Fruit fly (Drosophila melanogaster) whole organism, embryonic: ENCODE measurements around the gene CG14715.

ENCODE experiments used
- Abd-B ChIP-seq: fragments of 200-800 bp; sonication (Bioruptor generic); optimal IDR thresholded peaks from 2 replicates; lab custom pipeline; 2018; ENCODE audit warnings: missing biosample characterization, mild to moderate bottlenecking, missing genetic modification characterization, moderate library complexity
- Bteb2 ChIP-seq: fragments of 200-800 bp; sonication (Bioruptor generic); optimal IDR thresholded peaks from 2 replicates; lab custom pipeline; 2016; ENCODE audit warnings: missing biosample characterization, missing genetic modification characterization
- CG10321 ChIP-seq: fragments of 200-800 bp; sonication (Bioruptor generic); IDR thresholded peaks from 2 replicates; pipeline ENCODE4 v1.3.6; 2022; ENCODE audit warnings: missing biosample characterization, missing genetic modification characterization
- CG10959 ChIP-seq: fragments of 200-800 bp; sonication (Bioruptor generic); IDR thresholded peaks from 2 replicates; pipeline ENCODE4 v1.3.6; 2022; ENCODE audit warnings: missing biosample characterization, missing genetic modification characterization
- CG11085 ChIP-seq: fragments of 200-800 bp; sonication (Bioruptor generic); IDR thresholded peaks from 2 replicates; pipeline ENCODE4 v1.3.6; 2022; ENCODE audit warnings: missing biosample characterization, missing genetic modification characterization
- CG11093 ChIP-seq: fragments of 200-800 bp; sonication (Bioruptor generic); IDR thresholded peaks from 3 replicates; pipeline ENCODE4 v1.3.6; 2022; ENCODE audit warnings: missing biosample characterization, missing genetic modification characterization
- CG11560 ChIP-seq: fragments of 200-800 bp; sonication (Bioruptor generic); IDR thresholded peaks from 3 replicates; pipeline ENCODE4 v1.3.6; 2022; ENCODE audit warnings: missing biosample characterization, missing genetic modification characterization
- CG14860 ChIP-seq: fragments of 200-800 bp; sonication (Bioruptor generic); IDR thresholded peaks from 3 replicates; pipeline ENCODE4 v1.3.6; 2022; ENCODE audit warnings: missing biosample characterization, missing genetic modification characterization; ENCODE audit not compliant: partially characterized antibody
- CG15073 ChIP-seq: fragments of 200-800 bp; sonication (Bioruptor generic); optimal IDR thresholded peaks from 2 replicates; lab custom pipeline; 2016; ENCODE audit warnings: missing biosample characterization, missing genetic modification characterization
- CG1792 ChIP-seq: fragments of 200-800 bp; sonication (Bioruptor generic); optimal IDR thresholded peaks from 2 replicates; lab custom pipeline; 2016; ENCODE audit warnings: missing biosample characterization, missing genetic modification characterization
- CG2120 ChIP-seq: fragments of 200-800 bp; sonication (Bioruptor generic); optimal IDR thresholded peaks from 3 replicates; lab custom pipeline; 2016; ENCODE audit warnings: missing biosample characterization, missing genetic modification characterization
- CG2678 ChIP-seq: fragments of 200-800 bp; sonication (Bioruptor generic); optimal IDR thresholded peaks from 3 replicates; lab custom pipeline; 2019; ENCODE audit warnings: missing biosample characterization, mild to moderate bottlenecking, missing genetic modification characterization, moderate library complexity
- CG30403 ChIP-seq: fragments of 200-800 bp; sonication (Bioruptor generic); optimal IDR thresholded peaks from 3 replicates; lab custom pipeline; 2016; ENCODE audit warnings: missing biosample characterization, missing genetic modification characterization
- CG4707 ChIP-seq: fragments of 200-800 bp; sonication (Bioruptor generic); optimal IDR thresholded peaks from 2 replicates; lab custom pipeline; 2018; ENCODE audit warnings: missing biosample characterization, mild to moderate bottlenecking, missing genetic modification characterization, moderate library complexity
- CG6854 ChIP-seq: fragments of 200-800 bp; sonication (Bioruptor generic); optimal IDR thresholded peaks from 3 replicates; lab custom pipeline; 2017; ENCODE audit warnings: missing biosample characterization, mild to moderate bottlenecking, missing genetic modification characterization
- CG7372 ChIP-seq: fragments of 200-800 bp; sonication (Bioruptor generic); IDR thresholded peaks from 2 replicates; pipeline ENCODE4 v1.3.6; 2022; ENCODE audit warnings: missing biosample characterization, missing genetic modification characterization
- CG8089 ChIP-seq: fragments of 200-800 bp; sonication (Bioruptor generic); optimal IDR thresholded peaks from 3 replicates; lab custom pipeline; 2016; ENCODE audit warnings: missing biosample characterization, missing genetic modification characterization
- CG8359 ChIP-seq: fragments of 200-800 bp; sonication (Bioruptor generic); optimal IDR thresholded peaks from 2 replicates; lab custom pipeline; 2017; ENCODE audit warnings: missing biosample characterization, mild to moderate bottlenecking, missing genetic modification characterization, borderline replicate concordance
- CG8944 ChIP-seq: fragments of 200-800 bp; sonication (Bioruptor generic); optimal IDR thresholded peaks from 3 replicates; lab custom pipeline; 2016; ENCODE audit warnings: missing biosample characterization, missing genetic modification characterization
- CG9817 ChIP-seq: fragments of 200-800 bp; sonication (Bioruptor generic); optimal IDR thresholded peaks from 2 replicates; lab custom pipeline; 2018; ENCODE audit warnings: missing biosample characterization, mild to moderate bottlenecking, missing genetic modification characterization, moderate library complexity
- D ChIP-seq, 2 experiments: fragments of 200-800 bp in 1 of 2; fragments of >200 bp in 1 of 2; sonication (Bioruptor generic) in 1 of 2; optimal IDR thresholded peaks; 2 replicates in 1 of 2; 3 replicates in 1 of 2; lab custom pipeline; 2017; ENCODE audit warnings: mild to moderate bottlenecking in 1 of 2, missing biosample characterization in 1 of 2, missing genetic modification characterization in 1 of 2, missing genetic modification reagents in 1 of 2
- D19A ChIP-seq: fragments of 200-800 bp; optimal IDR thresholded peaks from 3 replicates; lab custom pipeline; 2019; ENCODE audit warnings: missing biosample characterization, mild to moderate bottlenecking, missing genetic modification characterization, moderate library complexity
- D19B ChIP-seq: fragments of 200-800 bp; sonication (Bioruptor generic); optimal IDR thresholded peaks from 2 replicates; lab custom pipeline; 2017; ENCODE audit warnings: missing biosample characterization, mild to moderate bottlenecking, missing genetic modification characterization
- Dfd ChIP-seq, 2 experiments: fragments of >200 bp; optimal IDR thresholded peaks; 2 replicates each; lab custom pipeline; 2017; ENCODE audit warnings: missing biosample characterization in 2 of 2, missing genetic modification characterization in 2 of 2
- Fer2 ChIP-seq: fragments of 200-800 bp; sonication (Bioruptor generic); optimal IDR thresholded peaks from 2 replicates; lab custom pipeline; 2018; ENCODE audit warnings: missing biosample characterization, mild to moderate bottlenecking, missing genetic modification characterization, moderate library complexity
- HLHmδ ChIP-seq: fragments of 200-800 bp; sonication (Bioruptor generic); optimal IDR thresholded peaks from 2 replicates; lab custom pipeline; 2018; ENCODE audit warnings: missing biosample characterization, mild to moderate bottlenecking, missing genetic modification characterization, moderate library complexity
- HmgD ChIP-seq: fragments of 200-800 bp; sonication (Bioruptor generic); optimal IDR thresholded peaks from 3 replicates; lab custom pipeline; 2016; ENCODE audit warnings: missing biosample characterization, missing genetic modification characterization
- Hr78 ChIP-seq, 2 experiments: fragments of 200-800 bp in 1 of 2; fragments of >200 bp in 1 of 2; sonication (Bioruptor generic) in 1 of 2; optimal IDR thresholded peaks; 2 replicates each; lab custom pipeline; 2017 to 2019; ENCODE audit warnings: missing biosample characterization in 2 of 2, missing genetic modification characterization in 2 of 2, mild to moderate bottlenecking in 1 of 2, moderate library complexity in 1 of 2
- Kr ChIP-seq: fragments of 200-800 bp; sonication (Bioruptor generic); optimal IDR thresholded peaks from 2 replicates; lab custom pipeline; 2017; ENCODE audit warnings: missing biosample characterization, mild to moderate bottlenecking, missing genetic modification characterization
- Sin3A ChIP-seq: fragments of >200 bp; optimal IDR thresholded peaks from 2 replicates; lab custom pipeline; 2018
- Sry-δ ChIP-seq: fragments of 200-800 bp; sonication (Bioruptor generic); optimal IDR thresholded peaks from 2 replicates; lab custom pipeline; 2016; ENCODE audit warnings: missing biosample characterization, missing genetic modification characterization
- YL-1 ChIP-seq: fragments of 200-800 bp; sonication (Bioruptor generic); optimal IDR thresholded peaks from 3 replicates; lab custom pipeline; 2017; ENCODE audit warnings: missing biosample characterization, mild to moderate bottlenecking, missing genetic modification characterization
- aop ChIP-seq: fragments of 200-800 bp; sonication (Bioruptor generic); IDR thresholded peaks from 2 replicates; pipeline ENCODE4 v1.3.6; 2022; ENCODE audit warnings: missing biosample characterization, missing genetic modification characterization
- ap ChIP-seq: fragments of 200-800 bp; sonication (Bioruptor generic); IDR thresholded peaks from 2 replicates; pipeline ENCODE4 v1.3.6; 2022; ENCODE audit warnings: missing biosample characterization, missing genetic modification characterization
- dm ChIP-seq: fragments of 200-800 bp; sonication (Bioruptor generic); optimal IDR thresholded peaks from 3 replicates; lab custom pipeline; 2016; ENCODE audit warnings: missing biosample characterization, missing genetic modification characterization
- dmrt11E ChIP-seq: fragments of 200-800 bp; sonication (Bioruptor generic); optimal IDR thresholded peaks from 3 replicates; lab custom pipeline; 2018; ENCODE audit warnings: missing biosample characterization, mild to moderate bottlenecking, missing genetic modification characterization, moderate library complexity
- fd102C ChIP-seq: fragments of 200-800 bp; sonication (Bioruptor generic); optimal IDR thresholded peaks from 2 replicates; lab custom pipeline; 2018; ENCODE audit warnings: missing biosample characterization, mild to moderate bottlenecking, missing genetic modification characterization, moderate library complexity
- grau ChIP-seq: fragments of 200-800 bp; optimal IDR thresholded peaks from 3 replicates; lab custom pipeline; 2019; ENCODE audit warnings: missing biosample characterization, mild to moderate bottlenecking, missing genetic modification characterization, moderate library complexity
- gsb-n ChIP-seq: fragments of 200-800 bp; sonication (Bioruptor generic); optimal IDR thresholded peaks from 3 replicates; lab custom pipeline; 2018; ENCODE audit warnings: missing biosample characterization, mild to moderate bottlenecking, missing genetic modification characterization
- ham ChIP-seq: fragments of 200-800 bp; sonication (Bioruptor generic); IDR thresholded peaks from 2 replicates; pipeline ENCODE4 v1.3.6; 2022; ENCODE audit warnings: missing biosample characterization, missing genetic modification characterization
- hbn ChIP-seq: fragments of 200-800 bp; sonication (Bioruptor generic); IDR thresholded peaks from 2 replicates; pipeline ENCODE4 v1.3.6; 2022; ENCODE audit warnings: missing biosample characterization, missing genetic modification characterization; ENCODE audit not compliant: partially characterized antibody
- her ChIP-seq: fragments of 200-800 bp; sonication (Bioruptor generic); optimal IDR thresholded peaks from 2 replicates; lab custom pipeline; 2016; ENCODE audit warnings: missing biosample characterization, missing genetic modification characterization
- luna ChIP-seq: fragments of 200-800 bp; sonication (Bioruptor generic); optimal IDR thresholded peaks from 2 replicates; lab custom pipeline; 2016; ENCODE audit warnings: missing biosample characterization, missing genetic modification characterization
- odd ChIP-seq: fragments of 200-800 bp; sonication (Bioruptor generic); optimal IDR thresholded peaks from 2 replicates; lab custom pipeline; 2017; ENCODE audit warnings: missing biosample characterization, mild to moderate bottlenecking, missing genetic modification characterization
- pan ChIP-seq, 4 experiments: fragments of >200 bp in 3 of 4; fragments of 200-800 bp in 1 of 4; sonication (Bioruptor generic) in 1 of 4; optimal IDR thresholded peaks in 3 of 4; IDR thresholded peaks in 1 of 4; 2 replicates each; pipeline versions ENCODE4 v1.3.6 to Lab custom; 2017 to 2022; ENCODE audit warnings: missing biosample characterization in 2 of 4, missing genetic modification characterization in 2 of 4, mixed read lengths in 1 of 4
- pb ChIP-seq: fragments of 200-800 bp; sonication (Bioruptor generic); optimal IDR thresholded peaks from 3 replicates; lab custom pipeline; 2016; ENCODE audit warnings: missing biosample characterization, missing genetic modification characterization
- ranshi ChIP-seq: fragments of 200-800 bp; sonication (Bioruptor generic); IDR thresholded peaks from 2 replicates; pipeline ENCODE4 v1.3.6; 2022; ENCODE audit warnings: missing biosample characterization, missing genetic modification characterization
- row ChIP-seq: fragments of 200-800 bp; sonication (Bioruptor generic); IDR thresholded peaks from 3 replicates; pipeline ENCODE4 v1.3.6; 2022; ENCODE audit warnings: missing biosample characterization, missing genetic modification characterization
- slbo ChIP-seq: fragments of 200-800 bp; sonication (Bioruptor generic); IDR thresholded peaks from 2 replicates; pipeline ENCODE4 v1.3.6; 2022; ENCODE audit warnings: missing biosample characterization, missing genetic modification characterization
- trh ChIP-seq: fragments of 200-800 bp; sonication (Bioruptor generic); optimal IDR thresholded peaks from 2 replicates; lab custom pipeline; 2016; ENCODE audit warnings: missing biosample characterization, missing genetic modification characterization
- yki ChIP-seq: fragments of >200 bp; optimal IDR thresholded peaks from 3 replicates; lab custom pipeline; 2018

Gene CG14715

DNA sequence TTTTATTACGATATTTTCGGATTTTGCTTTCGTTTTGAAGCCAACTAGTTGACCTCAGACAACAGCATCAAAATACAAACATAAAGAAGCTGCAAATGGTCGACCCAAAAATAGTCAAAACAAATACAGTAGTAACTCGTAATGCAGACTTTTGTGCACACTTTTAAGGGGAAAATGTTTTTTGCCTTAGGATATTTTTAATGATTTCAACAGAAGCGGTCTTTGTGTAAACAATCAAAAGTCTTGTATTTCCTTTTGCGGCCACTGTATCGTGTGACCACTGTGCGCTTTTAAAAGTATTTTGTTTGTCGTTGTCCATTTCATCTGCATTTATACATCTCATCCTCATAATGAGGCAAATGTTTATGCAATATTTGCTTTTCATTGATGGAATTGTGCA is 24.6 kb upstream of the CG14715 start (continued):
- TF ChIP-seq CG6854 (peak; percentile 89), her (GFP tag; lab: Kevin White, UChicago) (peak; percentile 96), CG14860 (GFP tag; lab: Robert Waterston, UW) (no peak), CG1792 (peak; percentile 95), CG11560 (peak; percentile 90), slbo (GFP tag; lab: Robert Waterston, UW) (peak; percentile 99), pan (optimal IDR thresholded peaks at IDR 0.05; lab: Kevin White, UChicago) (no peak), pan (GFP tag; optimal IDR thresholded peaks at IDR 0.05 in 1 of 2, IDR thresholded peaks at IDR 0.05 in 1 of 2) (peak in 1 of 2 experiments; percentile 99), ap (GFP tag; lab: Robert Waterston, UW) (peak; percentile 96), CG8089 (peak; percentile 92), CG8944 (GFP tag; lab: Kevin White, UChicago) (peak; percentile 97), hbn (GFP tag; lab: Robert Waterston, UW) (no peak), CG2120 (GFP tag; lab: Kevin White, UChicago) (peak; percentile 99), CG15073 (peak; percentile 74), Kr (no peak), CG10321 (GFP tag; lab: Robert Waterston, UW) (peak; percentile 82), ranshi (GFP tag; lab: Robert Waterston, UW) (peak; percentile 97), dmrt11E (tag; lab: Kevin White, UChicago) (peak; percentile 69), D19B (peak; percentile 90), gsb-n (tag; lab: Kevin White, UChicago) (peak; percentile 73), YL-1 (GFP tag; lab: Kevin White, UChicago) (peak; percentile 63), Bteb2 (GFP tag; lab: Kevin White, UChicago) (peak; percentile 96), Dfd (GFP tag; optimal IDR thresholded peaks at IDR 0.05; lab: Kevin White, UChicago) (no peak), CG8359 (GFP tag; lab: Kevin White, UChicago) (peak; percentile 62), dm (GFP tag; lab: Kevin White, UChicago) (peak; percentile 90), HLHmδ (GFP tag; lab: Kevin White, UChicago) (no peak), odd (GFP tag; lab: Kevin White, UChicago) (peak; percentile 92), D19A (tag; lab: Kevin White, UChicago) (peak; percentile 83), Fer2 (tag; lab: Kevin White, UChicago) (peak; percentile 96), CG4707 (GFP tag; lab: Kevin White, UChicago) (peak; percentile 82), luna (GFP tag; lab: Kevin White, UChicago) (peak; percentile 97), trh (peak; percentile 88), CG10959 (GFP tag; lab: Robert Waterston, UW) (peak; percentile 82), D (optimal IDR thresholded peaks at IDR 0.05; lab: Kevin White, UChicago) (no peak), D (GFP tag; optimal IDR thresholded peaks at IDR 0.05; lab: Kevin White, UChicago) (peak; percentile 82), Hr78 (GFP tag; optimal IDR thresholded peaks at IDR 0.05; lab: Kevin White, UChicago) (peak in 1 of 2 experiments; percentile 46), CG9817 (tag; lab: Kevin White, UChicago) (peak; percentile 98), pb (GFP tag; lab: Kevin White, UChicago) (peak; percentile 96), CG11085 (GFP tag; lab: Robert Waterston, UW) (peak; percentile 96), yki (lab: Kevin White, UChicago) (no peak), HmgD (GFP tag; lab: Kevin White, UChicago) (peak; percentile 91), Sry-δ (GFP tag; lab: Kevin White, UChicago) (peak; percentile 71), CG7372 (GFP tag; lab: Robert Waterston, UW) (peak; percentile 98), Abd-B (GFP tag; lab: Kevin White, UChicago) (peak; percentile 93), CG11093 (GFP tag; lab: Robert Waterston, UW) (peak; percentile 95), CG2678 (tag; lab: Kevin White, UChicago) (peak; percentile 97), aop (peak; percentile 92), ham (GFP tag; lab: Robert Waterston, UW) (peak; percentile 90), row (GFP tag; lab: Robert Waterston, UW) (peak; percentile 97), fd102C (GFP tag; lab: Kevin White, UChicago) (peak; percentile 54), Sin3A (lab: Kevin White, UChicago) (no peak), CG30403 (GFP tag; lab: Kevin White, UChicago) (peak; percentile 97), grau (tag; lab: Kevin White, UChicago) (peak; percentile 99)
